Fruit fly (Drosophila melanogaster): Measurements from ENCODE around the gene Svip.

DNA sequence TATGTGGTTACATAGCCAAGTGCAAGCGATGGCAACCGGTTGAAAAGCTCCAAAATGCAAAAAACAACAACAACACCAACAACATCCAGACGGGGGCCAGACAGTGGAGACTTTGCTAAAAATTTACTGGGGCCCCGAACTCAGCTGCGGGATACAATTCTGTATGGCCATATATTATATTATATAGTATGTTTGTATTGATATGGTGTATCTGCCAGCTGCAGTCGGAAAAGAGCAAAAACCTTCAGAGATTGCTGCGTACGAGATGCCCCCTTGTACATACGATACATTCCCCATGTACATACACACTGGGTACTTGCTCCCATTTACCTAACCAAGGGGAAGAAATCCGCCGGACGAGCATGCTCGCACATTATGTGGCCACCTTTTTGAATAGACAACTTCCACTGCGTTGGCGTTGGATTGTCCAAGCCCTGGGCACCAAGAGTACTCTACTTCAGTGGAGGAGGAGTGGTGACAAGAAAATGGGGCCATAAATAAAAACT, 21.6 kb downstream of the Svip start:
- TF ChIP-seq esn (GFP tag; optimal IDR thresholded peaks at IDR 0.05) = no peak
- no peak for TF ChIP-seq fd85E (GFP tag; optimal IDR thresholded peaks at IDR 0.05)
- peak; percentile 6 to 12 for TF ChIP-seq ss (GFP tag; optimal IDR thresholded peaks at IDR 0.05)
- no peak for TF ChIP-seq OdsH (GFP tag; optimal IDR thresholded peaks at IDR 0.05)
- no peak for TF ChIP-seq dac (GFP tag; optimal IDR thresholded peaks at IDR 0.05)

Measured in whole organism, prepupa.